Fruit fly (Drosophila melanogaster): Measurements from ENCODE around the gene CG14406.

- no peak for TF ChIP-seq Sox102F (GFP tag; optimal IDR thresholded peaks at IDR 0.05)
- TF ChIP-seq CG6854 (GFP tag; optimal IDR thresholded peaks at IDR 0.05), result no peak
- TF ChIP-seq CG3919 (GFP tag; optimal IDR thresholded peaks at IDR 0.05), result peak; percentile 30
- TF ChIP-seq Gug (GFP tag; IDR thresholded peaks at IDR 0.05), result 0 out of 2 replicates have a peak, but pooled peaks have one; percentile 12
- no peak for TF ChIP-seq spab (GFP tag; optimal IDR thresholded peaks at IDR 0.05)
- no peak for TF ChIP-seq Blimp-1 (GFP tag; optimal IDR thresholded peaks at IDR 0.05)
- peak; percentile 56 for TF ChIP-seq pdm3 (GFP tag; optimal IDR thresholded peaks at IDR 0.05)
- TF ChIP-seq CG9139 (GFP tag; optimal IDR thresholded peaks at IDR 0.05), result no peak
- peak; percentile 1 for TF ChIP-seq CG31627 (GFP tag; optimal IDR thresholded peaks at IDR 0.05)
- peak; percentile 20 for TF ChIP-seq CG11902 (GFP tag; optimal IDR thresholded peaks at IDR 0.05)
- peak; percentile 12 for TF ChIP-seq CG8632 (GFP tag; optimal IDR thresholded peaks at IDR 0.05)
- TF ChIP-seq Eip78C (GFP tag), result peak; percentile 94
- peak; percentile 1 for TF ChIP-seq Hr4 (GFP tag; optimal IDR thresholded peaks at IDR 0.05)
Observed at dm6 chrX:14892303-14892702, 18.3 kb downstream of the CG14406 start.
